Fruit fly (Drosophila melanogaster) whole organism, prepupa: ENCODE results near the gene FucTA.

Source experiments
- CG10669 ChIP-seq: fragments of 200-800 bp; sonication (Bioruptor generic); optimal IDR thresholded peaks from 3 replicates; lab custom pipeline; 2018; ENCODE audit warnings: missing biosample characterization, mild to moderate bottlenecking, missing genetic modification characterization, moderate library complexity
- Eip93F ChIP-seq: fragments of 200-800 bp; sonication (Bioruptor generic); optimal IDR thresholded peaks from 2 replicates; lab custom pipeline; 2016; ENCODE audit warnings: missing biosample characterization, mild to moderate bottlenecking, missing genetic modification characterization
- Ets21C ChIP-seq: fragments of 200-800 bp; sonication (Bioruptor generic); optimal IDR thresholded peaks from 3 replicates; lab custom pipeline; 2016; ENCODE audit warnings: missing biosample characterization, missing genetic modification characterization
- Hr39 ChIP-seq: fragments of 200-800 bp; sonication (Bioruptor generic); optimal IDR thresholded peaks from 2 replicates; lab custom pipeline; 2016; ENCODE audit warnings: missing biosample characterization, missing genetic modification characterization
- Sox14 ChIP-seq: fragments of 200-800 bp; sonication (Bioruptor generic); optimal IDR thresholded peaks from 3 replicates; lab custom pipeline; 2016; ENCODE audit warnings: missing biosample characterization, missing genetic modification characterization

dm6 chr3L:15123736-15124135 lies 23.2 kb upstream of the FucTA start:
- TF ChIP-seq Eip93F (GFP tag; lab: Kevin White, UChicago) (no peak), Ets21C (GFP tag; lab: Kevin White, UChicago) (no peak), Sox14 (GFP tag; lab: Kevin White, UChicago) (no peak), Hr39 (no peak), CG10669 (GFP tag; lab: Kevin White, UChicago) (no peak)
